Worm (Caenorhabditis elegans): ENCODE data around the gene unc-58.
A peak's percentile ranks its signal among the peaks of the same experiment; 100 is the strongest.

Gene unc-58

DNA sequence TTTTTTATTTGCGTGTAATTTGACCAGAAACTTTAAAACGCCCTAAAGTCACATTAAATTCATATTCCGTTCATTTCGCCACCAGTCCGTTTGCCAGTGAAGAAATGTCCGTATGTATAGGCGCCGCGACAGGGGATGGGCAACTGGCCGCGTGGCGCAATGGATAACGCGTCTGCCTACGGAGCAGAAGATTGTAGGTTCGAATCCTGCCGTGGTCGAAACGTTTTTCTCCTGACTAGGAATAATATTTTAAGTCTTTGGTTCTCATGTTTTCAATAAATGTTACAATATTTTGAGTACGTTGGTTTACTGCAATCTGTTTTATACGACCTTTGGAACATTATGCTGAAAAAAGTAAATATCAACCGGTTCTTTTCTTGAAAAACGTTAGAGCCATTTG, 12.0 kb upstream of the unc-58 start (continued):
- TF ChIP-seq unc-39 (tag; optimal IDR thresholded peaks at IDR 0.05), result no peak
- no peak; the same call in 1 of the 2 replicates for TF ChIP-seq Y48G9A.11 (GFP tag; IDR thresholded peaks at IDR 0.05)
- peak; percentile 74 for TF ChIP-seq Y75B8A.6 (GFP tag; IDR thresholded peaks at IDR 0.05)
- TF ChIP-seq ama-1 (optimal IDR thresholded peaks at IDR 0.05), result no peak
- TF ChIP-seq unc-62 (GFP tag; optimal IDR thresholded peaks at IDR 0.05 in 1 of 2), result peak in 1 of 2 experiments; percentile 67
- TF ChIP-seq unc-62 (tag; optimal IDR thresholded peaks at IDR 0.05), result no peak
- peak; percentile 80 for TF ChIP-seq dmd-8 (GFP tag; IDR thresholded peaks at IDR 0.05)
- no peak for TF ChIP-seq jun-1 (tag; optimal IDR thresholded peaks at IDR 0.05)
- TF ChIP-seq php-3 (GFP tag; IDR thresholded peaks at IDR 0.05), result peak; percentile 76
- TF ChIP-seq mes-2 (tag; optimal IDR thresholded peaks at IDR 0.05; ENCODE audit: poor library complexity, severe bottlenecking), result peak; percentile 79
- TF ChIP-seq spr-1 (tag; optimal IDR thresholded peaks at IDR 0.05), result peak; percentile 67
- TF ChIP-seq fos-1 (tag; optimal IDR thresholded peaks at IDR 0.05), result no peak
- no peak for TF ChIP-seq pqm-1 (tag; optimal IDR thresholded peaks at IDR 0.05)
- no peak for TF ChIP-seq egl-27 (tag; optimal IDR thresholded peaks at IDR 0.05)
- 0 out of 2 replicates have a peak, but pooled peaks have one; percentile 24 for TF ChIP-seq saeg-2 (GFP tag; IDR thresholded peaks at IDR 0.05)
- TF ChIP-seq mdt-29 (GFP tag; IDR thresholded peaks at IDR 0.05), result 0 out of 2 replicates have a peak, but pooled peaks have one; percentile 58
- TF ChIP-seq ceh-44 (GFP tag; IDR thresholded peaks at IDR 0.05), result peak; percentile 80
- TF ChIP-seq ztf-7 (tag; optimal IDR thresholded peaks at IDR 0.05), result peak; percentile 57
- TF ChIP-seq attf-4 (tag; optimal IDR thresholded peaks at IDR 0.05), result no peak
- TF ChIP-seq madf-5 (GFP tag; IDR thresholded peaks at IDR 0.05), result peak; percentile 19 to 34; a peak in 1 of 4 replicates
- TF ChIP-seq zip-11 (GFP tag; IDR thresholded peaks at IDR 0.05), result no peak
- peak; percentile 85 for TF ChIP-seq vab-7 (GFP tag; IDR thresholded peaks at IDR 0.05)
- peak; percentile 85 for TF ChIP-seq duxl-1 (tag; optimal IDR thresholded peaks at IDR 0.05; ENCODE audit: poor library complexity)
- TF ChIP-seq ceh-82 (tag; optimal IDR thresholded peaks at IDR 0.05), result no peak
- TF ChIP-seq tra-1 (GFP tag; IDR thresholded peaks at IDR 0.05), result peak; percentile 84
- TF ChIP-seq ceh-32 (tag; optimal IDR thresholded peaks at IDR 0.05; ENCODE audit: poor library complexity), result peak; percentile 58
- TF ChIP-seq mep-1 (tag; optimal IDR thresholded peaks at IDR 0.05), result peak; percentile 58
- peak; percentile 47 for TF ChIP-seq nhr-11 (tag; optimal IDR thresholded peaks at IDR 0.05)
- TF ChIP-seq ceh-62 (tag; optimal IDR thresholded peaks at IDR 0.05), result no peak
- TF ChIP-seq madf-9 (GFP tag; conservative IDR thresholded peaks at IDR 0.05), result peak; percentile 78
- peak; percentile 73; the same call in 1 of the 2 replicates for TF ChIP-seq F26F4.8 (GFP tag; conservative IDR thresholded peaks at IDR 0.05)
- no peak for TF ChIP-seq mxl-2 (GFP tag; conservative IDR thresholded peaks at IDR 0.05)
- peak; percentile 26; the same call in 1 of the 2 replicates for TF ChIP-seq set-16 (GFP tag; IDR thresholded peaks at IDR 0.05)
- peak; percentile 17 for TF ChIP-seq dpl-1 (GFP tag; optimal IDR thresholded peaks at IDR 0.05)
- TF ChIP-seq nhr-48 (tag; optimal IDR thresholded peaks at IDR 0.05), result peak; percentile 64
- TF ChIP-seq egl-43 (GFP tag; IDR thresholded peaks at IDR 0.05), result peak; percentile 94
- TF ChIP-seq F49E8.2 (tag; optimal IDR thresholded peaks at IDR 0.05; ENCODE audit: borderline replicate concordance), result peak; percentile 30
- peak in 1 of 2 experiments; percentile 6 for TF ChIP-seq hif-1 (tag; optimal IDR thresholded peaks at IDR 0.05)
- TF ChIP-seq nhr-76 (tag; optimal IDR thresholded peaks at IDR 0.05), result no peak
- peak; percentile 59 for TF ChIP-seq hlh-11 (tag; optimal IDR thresholded peaks at IDR 0.05)
- TF ChIP-seq T26A8.4 (GFP tag; IDR thresholded peaks at IDR 0.05), result peak; percentile 84
- TF ChIP-seq ztf-11 (tag; optimal IDR thresholded peaks at IDR 0.05), result no peak
- peak; percentile 65 for TF ChIP-seq dve-1 (tag; optimal IDR thresholded peaks at IDR 0.05; ENCODE audit: insufficient read depth)
- no peak for TF ChIP-seq nhr-10 (tag; optimal IDR thresholded peaks at IDR 0.05)
- peak; percentile 77; the same call in 1 of the 2 replicates for TF ChIP-seq ctbp-1 (GFP tag; IDR thresholded peaks at IDR 0.05)
- peak; percentile 90 for TF ChIP-seq lim-7 (GFP tag; IDR thresholded peaks at IDR 0.05)
- TF ChIP-seq nhr-25 (tag; optimal IDR thresholded peaks at IDR 0.05; ENCODE audit: borderline replicate concordance, insufficient read depth), result peak; percentile 20
- no peak for TF ChIP-seq lin-39 (tag; optimal IDR thresholded peaks at IDR 0.05)
- peak; percentile 47 for TF ChIP-seq unc-130 (GFP tag; optimal IDR thresholded peaks at IDR 0.05)
- TF ChIP-seq ceh-28 (tag; optimal IDR thresholded peaks at IDR 0.05), result no peak
- peak; percentile 68; the same call in 1 of the 2 replicates for TF ChIP-seq nhr-42 (GFP tag; IDR thresholded peaks at IDR 0.05)

Measured in whole organism, L4 larva.